Worm (Caenorhabditis elegans) whole organism, L4 larva: ENCODE data around the gene syd-9.
A peak's percentile ranks its signal among the peaks of the same experiment; 100 is the strongest.

Source experiments
- F10B5.3 ChIP-seq: sonication (generic microtip); optimal IDR thresholded peaks from 2 replicates; lab custom pipeline; 2016; ENCODE audit warnings: mild to moderate bottlenecking, missing genetic modification characterization, missing compliant biosample characterization
- F26F4.8 ChIP-seq: fragments of 200-800 bp; sonication (Bioruptor generic); conservative IDR thresholded peaks from 2 replicates; pipeline ENCODE4 v1.3.6; 2022; ENCODE audit warnings: missing genetic modification characterization, missing compliant biosample characterization
- F37D6.2 ChIP-seq: sonication (generic microtip); optimal IDR thresholded peaks from 2 replicates; lab custom pipeline; 2016; ENCODE audit warnings: mild to moderate bottlenecking, missing genetic modification characterization, missing compliant biosample characterization
- R02D3.7 ChIP-seq: fragments of 150-350 bp; sonication (generic microtip); optimal IDR thresholded peaks from 3 replicates; lab custom pipeline; 2014; ENCODE audit warnings: missing biosample characterization, missing genetic modification characterization
- T20F7.1 ChIP-seq: fragments of 200-800 bp; sonication (Bioruptor generic); optimal IDR thresholded peaks from 2 replicates; lab custom pipeline; 2018; ENCODE audit warnings: mild to moderate bottlenecking, missing genetic modification characterization, missing compliant biosample characterization
- Y105C5A.15 ChIP-seq: fragments of 200-800 bp; sonication (Bioruptor generic); IDR thresholded peaks from 2 replicates; pipeline ENCODE4 v1.3.6; 2022; ENCODE audit warnings: missing genetic modification characterization, missing compliant biosample characterization
- Y75B8A.6 ChIP-seq: fragments of 200-800 bp; sonication (Bioruptor generic); IDR thresholded peaks from 2 replicates; pipeline ENCODE4 v1.3.6; 2022; ENCODE audit warnings: missing genetic modification reagents, missing genetic modification characterization, missing compliant biosample characterization
- ZK546.5 ChIP-seq, 2 experiments: sonication (generic microtip); optimal IDR thresholded peaks; 2 replicates each; lab custom pipeline; 2017; ENCODE audit warnings: missing biosample characterization in 2 of 2, missing genetic modification characterization in 2 of 2
- ceh-20 ChIP-seq: fragments of 200-800 bp; sonication (Bioruptor generic); IDR thresholded peaks from 2 replicates; pipeline ENCODE4 v1.3.6; 2022; ENCODE audit warnings: missing genetic modification reagents, missing genetic modification characterization, missing compliant biosample characterization
- ceh-28 ChIP-seq: fragments of 150-350 bp; optimal IDR thresholded peaks from 2 replicates; lab custom pipeline; 2014; ENCODE audit warnings: missing biosample characterization, missing genetic modification reagents, missing genetic modification characterization
- ceh-32 ChIP-seq: sonication (generic microtip); optimal IDR thresholded peaks from 2 replicates; lab custom pipeline; 2016; ENCODE audit warnings: mild to moderate bottlenecking, missing genetic modification characterization, missing compliant biosample characterization; ENCODE audit not compliant: poor library complexity
- ceh-62 ChIP-seq: sonication (generic microtip); optimal IDR thresholded peaks from 2 replicates; lab custom pipeline; 2017; ENCODE audit warnings: missing biosample characterization, missing genetic modification characterization
- ces-1 ChIP-seq: fragments of 150-350 bp; sonication (generic microtip); optimal IDR thresholded peaks from 4 replicates; lab custom pipeline; 2014; ENCODE audit warnings: missing biosample characterization, missing genetic modification reagents, missing genetic modification characterization
- cey-2 ChIP-seq: sonication (generic microtip); optimal IDR thresholded peaks from 3 replicates; lab custom pipeline; 2017; ENCODE audit warnings: missing genetic modification characterization, mild to moderate bottlenecking, missing compliant biosample characterization, antibody characterized with exemption, borderline replicate concordance; ENCODE audit not compliant: insufficient read depth
- ctbp-1 ChIP-seq: fragments of 200-800 bp; sonication (Bioruptor generic); IDR thresholded peaks from 2 replicates; pipeline ENCODE4 v1.3.6; 2022; ENCODE audit warnings: missing genetic modification reagents, missing genetic modification characterization, missing compliant biosample characterization
- dmd-6 ChIP-seq: fragments of 200-800 bp; sonication (Bioruptor generic); IDR thresholded peaks from 2 replicates; pipeline ENCODE4 v1.3.6; 2022; ENCODE audit warnings: missing genetic modification reagents, missing genetic modification characterization, missing compliant biosample characterization
- dmd-8 ChIP-seq: fragments of 200-800 bp; sonication (Bioruptor generic); IDR thresholded peaks from 2 replicates; pipeline ENCODE4 v1.3.6; 2022; ENCODE audit warnings: missing genetic modification characterization, missing compliant biosample characterization
- dpl-1 ChIP-seq: fragments of 150-350 bp; optimal IDR thresholded peaks from 2 replicates; lab custom pipeline; 2014; ENCODE audit warnings: missing biosample characterization, missing genetic modification reagents, missing genetic modification characterization
- dve-1 ChIP-seq: sonication (generic microtip); optimal IDR thresholded peaks from 2 replicates; lab custom pipeline; 2017; ENCODE audit warnings: antibody characterized with exemption, mild to moderate bottlenecking, missing genetic modification characterization, missing compliant biosample characterization; ENCODE audit not compliant: insufficient read depth
- egl-43 ChIP-seq: fragments of 200-800 bp; sonication (Bioruptor generic); IDR thresholded peaks from 2 replicates; pipeline ENCODE4 v1.3.6; 2022; ENCODE audit warnings: missing genetic modification reagents, missing genetic modification characterization, missing compliant biosample characterization
- fkh-10 ChIP-seq: fragments of 150-350 bp; optimal IDR thresholded peaks from 2 replicates; lab custom pipeline; 2014; ENCODE audit warnings: missing biosample characterization, missing genetic modification reagents, missing genetic modification characterization
- fos-1 ChIP-seq: fragments of 150-350 bp; optimal IDR thresholded peaks from 2 replicates; lab custom pipeline; 2014; ENCODE audit warnings: missing biosample characterization, missing genetic modification characterization
- gei-8 ChIP-seq: fragments of 200-800 bp; sonication (Bioruptor generic); optimal IDR thresholded peaks from 2 replicates; lab custom pipeline; 2018; ENCODE audit warnings: mild to moderate bottlenecking, missing genetic modification characterization, missing compliant biosample characterization
- hif-1 ChIP-seq, 2 experiments: sonication (generic microtip); optimal IDR thresholded peaks; 2 replicates each; lab custom pipeline; 2016 to 2017; ENCODE audit warnings: missing compliant biosample characterization in 2 of 2, missing genetic modification characterization in 2 of 2, missing genetic modification reagents in 2 of 2, missing genotype in 2 of 2, mild to moderate bottlenecking in 1 of 2
- hlh-11 ChIP-seq: fragments of 200-800 bp; sonication (Bioruptor generic); optimal IDR thresholded peaks from 2 replicates; lab custom pipeline; 2018; ENCODE audit warnings: mild to moderate bottlenecking, missing genetic modification characterization, missing compliant biosample characterization
- hmg-1.1 ChIP-seq: fragments of 200-800 bp; sonication (Bioruptor generic); IDR thresholded peaks from 2 replicates; pipeline ENCODE4 v1.3.6; 2022; ENCODE audit warnings: missing genetic modification reagents, missing genetic modification characterization, missing compliant biosample characterization
- jun-1 ChIP-seq: fragments of 150-350 bp; optimal IDR thresholded peaks from 2 replicates; lab custom pipeline; 2014; ENCODE audit warnings: missing biosample characterization, missing genetic modification reagents, missing genetic modification characterization
- lim-7 ChIP-seq: fragments of 200-800 bp; sonication (Bioruptor generic); IDR thresholded peaks from 2 replicates; pipeline ENCODE4 v1.3.6; 2022; ENCODE audit warnings: missing genetic modification characterization, missing compliant biosample characterization
- lsy-2 ChIP-seq, 2 experiments: fragments of 150-350 bp in 1 of 2; sonication (generic microtip) in 1 of 2; optimal IDR thresholded peaks; 2 replicates each; lab custom pipeline; 2014 to 2017; ENCODE audit warnings: missing biosample characterization in 2 of 2, missing genetic modification characterization in 2 of 2
- madf-9 ChIP-seq: fragments of 200-800 bp; sonication (Bioruptor generic); conservative IDR thresholded peaks from 2 replicates; pipeline ENCODE4 v1.3.6; 2022; ENCODE audit warnings: missing genetic modification reagents, missing genetic modification characterization, missing compliant biosample characterization
- mdt-29 ChIP-seq: fragments of 200-800 bp; sonication (Bioruptor generic); IDR thresholded peaks from 2 replicates; pipeline ENCODE4 v1.3.6; 2022; ENCODE audit warnings: missing genetic modification reagents, missing genetic modification characterization, missing compliant biosample characterization
- mep-1 ChIP-seq: fragments of 150-350 bp; sonication (generic microtip); optimal IDR thresholded peaks from 3 replicates; lab custom pipeline; 2014; ENCODE audit warnings: missing biosample characterization, missing genetic modification characterization
- mes-2 ChIP-seq: sonication (generic microtip); optimal IDR thresholded peaks from 2 replicates; lab custom pipeline; 2016; ENCODE audit warnings: missing genotype, mild to moderate bottlenecking, missing genetic modification characterization, missing compliant biosample characterization; ENCODE audit not compliant: poor library complexity, severe bottlenecking
- mxl-2 ChIP-seq: fragments of 200-800 bp; sonication (Bioruptor generic); conservative IDR thresholded peaks from 2 replicates; pipeline ENCODE4 v1.3.6; 2022; ENCODE audit warnings: missing genetic modification reagents, missing genetic modification characterization, missing compliant biosample characterization
- nhr-10 ChIP-seq: fragments of 150-350 bp; optimal IDR thresholded peaks from 2 replicates; lab custom pipeline; 2014; ENCODE audit warnings: missing biosample characterization, missing genetic modification characterization
- nhr-102 ChIP-seq: sonication (generic microtip); optimal IDR thresholded peaks from 2 replicates; lab custom pipeline; 2016; ENCODE audit warnings: mild to moderate bottlenecking, missing genetic modification characterization, moderate library complexity, missing compliant biosample characterization
- nhr-11 ChIP-seq: fragments of 150-350 bp; optimal IDR thresholded peaks from 2 replicates; lab custom pipeline; 2014; ENCODE audit warnings: missing biosample characterization, missing genetic modification characterization
- nhr-237 ChIP-seq: sonication (generic microtip); optimal IDR thresholded peaks from 2 replicates; lab custom pipeline; 2017; ENCODE audit warnings: missing biosample characterization, missing genetic modification characterization
- nhr-25 ChIP-seq: sonication (generic microtip); optimal IDR thresholded peaks from 2 replicates; lab custom pipeline; 2017; ENCODE audit warnings: missing genetic modification characterization, mild to moderate bottlenecking, missing compliant biosample characterization, antibody characterized with exemption, moderate library complexity, borderline replicate concordance; ENCODE audit not compliant: insufficient read depth
- nhr-28 ChIP-seq: fragments of 150-350 bp; optimal IDR thresholded peaks from 2 replicates; lab custom pipeline; 2014; ENCODE audit warnings: missing biosample characterization, missing genetic modification characterization
- nhr-48 ChIP-seq: sonication (generic microtip); optimal IDR thresholded peaks from 2 replicates; lab custom pipeline; 2016; ENCODE audit warnings: mild to moderate bottlenecking, missing genetic modification characterization, missing compliant biosample characterization
- php-3 ChIP-seq: fragments of 200-800 bp; sonication (Bioruptor generic); IDR thresholded peaks from 2 replicates; pipeline ENCODE4 v1.3.6; 2022; ENCODE audit warnings: missing genetic modification reagents, missing genetic modification characterization, missing compliant biosample characterization
- spr-1 ChIP-seq: sonication (generic microtip); optimal IDR thresholded peaks from 2 replicates; lab custom pipeline; 2016; ENCODE audit warnings: mild to moderate bottlenecking, missing genetic modification characterization, missing compliant biosample characterization
- tag-97 ChIP-seq: fragments of 200-800 bp; sonication (Bioruptor generic); IDR thresholded peaks from 2 replicates; pipeline ENCODE4 v1.3.6; 2022; ENCODE audit warnings: missing genetic modification characterization, missing compliant biosample characterization
- tra-1 ChIP-seq: fragments of 200-800 bp; sonication (Bioruptor generic); IDR thresholded peaks from 2 replicates; pipeline ENCODE4 v1.3.6; 2022; ENCODE audit warnings: missing genetic modification reagents, missing genetic modification characterization, missing compliant biosample characterization
- zfp-2 ChIP-seq: sonication (generic microtip); optimal IDR thresholded peaks from 2 replicates; lab custom pipeline; 2016; ENCODE audit warnings: mild to moderate bottlenecking, missing genetic modification characterization, missing compliant biosample characterization
- zfp-3 ChIP-seq: fragments of 200-800 bp; sonication (Bioruptor generic); conservative IDR thresholded peaks from 2 replicates; pipeline ENCODE4 v1.3.6; 2022; ENCODE audit warnings: missing genetic modification reagents, missing genetic modification characterization, missing compliant biosample characterization

Gene syd-9

DNA sequence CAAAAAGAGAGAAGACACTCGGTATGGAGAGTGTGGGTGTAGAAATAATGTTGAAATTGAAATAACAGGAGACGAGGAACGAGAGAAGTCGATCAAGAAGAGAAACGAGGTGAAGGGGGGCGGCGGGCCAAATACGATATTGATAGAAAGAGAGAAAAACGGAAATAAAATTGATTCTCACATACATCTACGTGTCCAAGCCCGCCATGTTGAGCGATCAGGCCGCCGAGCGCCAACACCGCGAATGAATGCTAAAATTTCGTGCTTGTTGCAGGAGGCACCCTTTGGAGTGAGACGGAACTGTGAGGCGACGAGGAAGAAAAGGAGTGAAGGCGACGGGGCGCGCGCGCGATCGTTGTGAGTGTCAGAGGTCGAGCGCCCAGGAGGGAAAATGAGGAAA is 25.0 kb downstream of the syd-9 start, which contains the start of gene F46H5.7 (continued):
- peak; percentile 31 for TF ChIP-seq nhr-25 (tag; lab: Kevin White, UChicago)
- peak; percentile 43; the same call in 1 of the 2 replicates for TF ChIP-seq dmd-6 (GFP tag; lab: Robert Waterston, UW)
- peak; percentile 50 for TF ChIP-seq hlh-11 (tag; lab: Kevin White, UChicago)
- 0 out of 2 replicates have a peak, but pooled peaks have one; percentile 25 for TF ChIP-seq lim-7
- no peak for TF ChIP-seq nhr-237 (tag; lab: Kevin White, UChicago)
- TF ChIP-seq nhr-48 (tag; lab: Kevin White, UChicago): peak; percentile 12
- no peak for TF ChIP-seq fos-1 (tag; lab: Kevin White, UChicago)
- no peak for TF ChIP-seq hmg-1.1 (GFP tag; lab: Robert Waterston, UW)
- no peak for TF ChIP-seq egl-43 (GFP tag; lab: Robert Waterston, UW)
- no peak for TF ChIP-seq Y105C5A.15 (GFP tag; lab: Robert Waterston, UW)
- TF ChIP-seq ctbp-1: no peak
- no peak for TF ChIP-seq nhr-10 (tag; lab: Kevin White, UChicago)
- no peak for TF ChIP-seq zfp-3 (GFP tag; lab: Robert Waterston, UW)

DNA sequence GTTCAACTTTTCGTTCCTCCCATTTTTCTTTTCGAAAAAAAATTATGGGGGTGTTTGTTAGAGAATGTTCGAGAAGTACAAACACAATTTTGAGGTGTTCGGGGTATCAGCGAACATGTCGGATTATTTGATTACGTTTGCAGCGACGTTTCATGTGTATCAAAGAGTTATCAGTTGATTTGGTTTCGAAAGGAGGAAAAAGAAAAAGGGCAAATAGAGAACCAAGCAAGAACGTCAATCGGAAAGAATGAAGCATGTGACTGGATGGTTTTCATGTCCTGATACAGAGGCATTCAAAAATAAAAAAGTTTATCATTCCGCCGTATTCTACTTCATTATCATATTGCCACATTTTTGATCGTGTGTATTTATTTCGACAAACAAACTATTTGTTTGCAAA is 26.9 kb downstream of the syd-9 start:
- TF ChIP-seq mxl-2 (GFP tag; lab: Robert Waterston, UW) (0 out of 2 replicates have a peak, but pooled peaks have one; percentile 26), ceh-32 (no peak), nhr-11 (tag; lab: Kevin White, UChicago) (no peak), ceh-20 (GFP tag; lab: Robert Waterston, UW) (peak; percentile 50; the same call in 1 of the 2 replicates), F10B5.3 (tag; lab: Kevin White, UChicago) (no peak), T20F7.1 (GFP tag; lab: Kevin White, UChicago) (peak; percentile 48), Y75B8A.6 (GFP tag; lab: Robert Waterston, UW) (no peak), tra-1 (peak; percentile 86), ZK546.5 (tag; optimal IDR thresholded peaks at IDR 0.05; lab: Kevin White, UChicago) (no peak), lsy-2 (tag; optimal IDR thresholded peaks at IDR 0.05; lab: Kevin White, UChicago) (no peak), php-3 (GFP tag; lab: Robert Waterston, UW) (peak; percentile 87), mes-2 (tag; lab: Kevin White, UChicago) (peak; percentile 44), dpl-1 (GFP tag; lab: Kevin White, UChicago) (peak; percentile 2), dmd-6 (GFP tag; lab: Robert Waterston, UW) (peak; percentile 94), nhr-48 (tag; lab: Kevin White, UChicago) (peak; percentile 75), F37D6.2 (tag; lab: Kevin White, UChicago) (no peak), jun-1 (no peak), zfp-2 (tag; lab: Kevin White, UChicago) (no peak), nhr-10 (tag; lab: Kevin White, UChicago) (peak; percentile 53), ces-1 (GFP tag; lab: Kevin White, UChicago) (no peak), hif-1 (tag; optimal IDR thresholded peaks at IDR 0.05; lab: Kevin White, UChicago) (peak in 1 of 2 experiments; percentile 25), mep-1 (tag; lab: Kevin White, UChicago) (peak; percentile 31), ceh-28 (tag; lab: Kevin White, UChicago) (no peak), nhr-102 (tag; lab: Kevin White, UChicago) (peak; percentile 74), F26F4.8 (GFP tag; lab: Robert Waterston, UW) (no peak), mdt-29 (GFP tag; lab: Robert Waterston, UW) (peak; percentile 74), gei-8 (GFP tag; lab: Kevin White, UChicago) (no peak), ceh-62 (no peak), madf-9 (GFP tag; lab: Robert Waterston, UW) (no peak), hmg-1.1 (GFP tag; lab: Robert Waterston, UW) (0 out of 2 replicates have a peak, but pooled peaks have one; percentile 17), cey-2 (no peak), Y105C5A.15 (GFP tag; lab: Robert Waterston, UW) (no peak), tag-97 (GFP tag; lab: Robert Waterston, UW) (no peak), R02D3.7 (tag; lab: Kevin White, UChicago) (no peak), fkh-10 (GFP tag; lab: Kevin White, UChicago) (no peak), dmd-8 (GFP tag; lab: Robert Waterston, UW) (no peak), nhr-28 (tag; lab: Kevin White, UChicago) (peak; percentile 86), dve-1 (tag; lab: Kevin White, UChicago) (peak; percentile 92), spr-1 (tag; lab: Kevin White, UChicago) (no peak), lim-7 (no peak)
